Fruit fly (Drosophila melanogaster) whole organism, prepupa: Measurements from ENCODE around the gene CG33093.

Experiments used
- CG16779 ChIP-seq: fragments of 200-800 bp; sonication (Bioruptor generic); optimal IDR thresholded peaks from 3 replicates; lab custom pipeline; 2017; ENCODE audit warnings: missing biosample characterization, mild to moderate bottlenecking, missing genetic modification characterization
- CG6792 ChIP-seq: fragments of 200-800 bp; sonication (Bioruptor generic); optimal IDR thresholded peaks from 3 replicates; lab custom pipeline; 2016; ENCODE audit warnings: missing biosample characterization, missing genetic modification characterization
- esn ChIP-seq: fragments of 200-800 bp; sonication (Bioruptor generic); optimal IDR thresholded peaks from 2 replicates; lab custom pipeline; 2016; ENCODE audit warnings: missing biosample characterization, mild to moderate bottlenecking, missing genetic modification characterization, moderate library complexity
- fd85E ChIP-seq: fragments of 200-800 bp; sonication (Bioruptor generic); optimal IDR thresholded peaks from 3 replicates; lab custom pipeline; 2016; ENCODE audit warnings: missing biosample characterization, missing genetic modification characterization

dm6 chr3R:22542773-22543411 is 11.2 kb upstream of the CG33093 start:
- TF ChIP-seq CG6792 (GFP tag; lab: Kevin White, UChicago): no peak
- no peak for TF ChIP-seq esn (GFP tag; lab: Kevin White, UChicago)
- no peak for TF ChIP-seq CG16779
- no peak for TF ChIP-seq fd85E (GFP tag; lab: Kevin White, UChicago)
